Worm (Caenorhabditis elegans) whole organism, L4/young adult: Measurements from ENCODE around the gene sri-50.
"Not testable (repeated sequence)": the region's sequence is repeated elsewhere in the genome, so short reads cannot be mapped to it uniquely, and the experiment has no call there.

Experiments
- W03F9.2 ChIP-seq: fragments of 150-350 bp; optimal IDR thresholded peaks from 2 replicates; lab custom pipeline; 2014; ENCODE audit warnings: missing biosample characterization, missing genetic modification characterization
- him-1 ChIP-seq: sonication (generic microtip); optimal IDR thresholded peaks from 2 replicates; lab custom pipeline; 2016; ENCODE audit warnings: missing genotype, missing genetic modification reagents, missing genetic modification characterization, missing compliant biosample characterization

- TF ChIP-seq him-1, W03F9.2 (tag; lab: Kevin White, UChicago): not testable (repeated sequence)
These were observed 14.5 kb upstream of the sri-50 start, which contains the start of gene Y27F2A.11 for ce11 chrII:3189038-3189437.
